Worm (Caenorhabditis elegans) whole organism, L1 larva: Measurements from ENCODE around the gene F16G10.11.

Source experiments
- ama-1 ChIP-seq: fragments of 150-350 bp; optimal IDR thresholded peaks from 2 replicates; lab custom pipeline; 2014
- ceh-82 ChIP-seq, 3 experiments: fragments of 150-350 bp in 1 of 3; sonication (generic microtip) in 2 of 3; optimal IDR thresholded peaks; 2 replicates each; lab custom pipeline; 2014 to 2017; ENCODE audit warnings: missing biosample characterization in 3 of 3, missing genetic modification characterization in 3 of 3
- mab-9 ChIP-seq: fragments of 200-800 bp; sonication (Bioruptor generic); IDR thresholded peaks from 2 replicates; pipeline ENCODE4 v1.3.6; 2022; ENCODE audit warnings: missing genetic modification reagents, missing genetic modification characterization, missing compliant biosample characterization
- nhr-76 ChIP-seq: sonication (generic microtip); optimal IDR thresholded peaks from 2 replicates; lab custom pipeline; 2017; ENCODE audit warnings: missing biosample characterization, missing genetic modification characterization
- pqm-1 ChIP-seq: sonication (generic microtip); optimal IDR thresholded peaks from 3 replicates; lab custom pipeline; 2017; ENCODE audit warnings: missing biosample characterization, missing genetic modification characterization
- tbx-2 ChIP-seq: sonication (generic microtip); optimal IDR thresholded peaks from 2 replicates; lab custom pipeline; 2016; ENCODE audit warnings: missing genetic modification characterization, missing compliant biosample characterization
- zip-4 ChIP-seq: fragments of 200-800 bp; sonication (Bioruptor generic); optimal IDR thresholded peaks from 2 replicates; lab custom pipeline; 2018; ENCODE audit warnings: mild to moderate bottlenecking, missing genetic modification characterization, moderate library complexity, missing compliant biosample characterization

- TF ChIP-seq zip-4 (GFP tag; lab: Kevin White, UChicago) (no peak), mab-9 (GFP tag; lab: Robert Waterston, UW) (no peak), pqm-1 (tag; lab: Kevin White, UChicago) (no peak), ama-1 (lab: Kevin White, UChicago) (no peak), nhr-76 (tag; lab: Kevin White, UChicago) (no peak), tbx-2 (no peak), ceh-82 (tag; optimal IDR thresholded peaks at IDR 0.05; lab: Kevin White, UChicago) (no peak)
Observed at ce11 chrII:2374973-2375372, 18.7 kb downstream of the F16G10.11 start, which contains the start of gene F16G10.2.
